Worm (Caenorhabditis elegans) whole organism, young adult: ENCODE measurements around the gene cyp-33E3.

Experiments
- B0019.2 ChIP-seq: fragments of 200-800 bp; sonication (Bioruptor generic); conservative IDR thresholded peaks from 2 replicates; pipeline ENCODE4 v1.3.6; 2022; ENCODE audit warnings: missing genetic modification reagents, missing genetic modification characterization, missing compliant biosample characterization
- F10E7.11 ChIP-seq: sonication (generic microtip); optimal IDR thresholded peaks from 2 replicates; lab custom pipeline; 2017; ENCODE audit warnings: mild to moderate bottlenecking, missing genetic modification characterization, moderate library complexity, missing compliant biosample characterization
- F49E8.2 ChIP-seq: sonication (generic microtip); optimal IDR thresholded peaks from 3 replicates; lab custom pipeline; 2017; ENCODE audit warnings: missing genetic modification characterization, mild to moderate bottlenecking, missing compliant biosample characterization, antibody characterized with exemption, moderate library complexity; ENCODE audit not compliant: insufficient read depth
- F52B5.7 ChIP-seq: sonication (generic microtip); optimal IDR thresholded peaks from 2 replicates; lab custom pipeline; 2016; ENCODE audit warnings: mild to moderate bottlenecking, missing genetic modification characterization, missing compliant biosample characterization
- Y53F4B.3 ChIP-seq: fragments of 200-800 bp; sonication (Bioruptor generic); IDR thresholded peaks from 2 replicates; pipeline ENCODE4 v1.3.6; 2022; ENCODE audit warnings: missing genetic modification reagents, missing genetic modification characterization, missing compliant biosample characterization
- ama-1 ChIP-seq, 3 experiments: fragments of 150-350 bp in 1 of 3; sonication (generic microtip) in 2 of 3; optimal IDR thresholded peaks; 2 replicates each; lab custom pipeline; 2014 to 2018; ENCODE audit warnings: missing biosample characterization in 2 of 3, missing genetic modification characterization in 2 of 3, missing genetic modification reagents in 2 of 3
- atf-7 ChIP-seq: sonication (generic microtip); optimal IDR thresholded peaks from 2 replicates; lab custom pipeline; 2017; ENCODE audit warnings: mild to moderate bottlenecking, missing genetic modification characterization, missing compliant biosample characterization
- athp-1 ChIP-seq: sonication (generic microtip); optimal IDR thresholded peaks from 2 replicates; lab custom pipeline; 2017; ENCODE audit warnings: mild to moderate bottlenecking, missing genetic modification characterization, missing compliant biosample characterization
- attf-3 ChIP-seq: fragments of 200-800 bp; sonication (Bioruptor generic); conservative IDR thresholded peaks from 2 replicates; pipeline ENCODE4 v1.3.6; 2022; ENCODE audit warnings: missing genetic modification reagents, missing genetic modification characterization, missing compliant biosample characterization
- attf-6 ChIP-seq: fragments of 200-800 bp; sonication (Bioruptor generic); IDR thresholded peaks from 2 replicates; pipeline ENCODE4 v1.3.6; 2022; ENCODE audit warnings: missing genetic modification reagents, missing genetic modification characterization, missing compliant biosample characterization
- bed-2 ChIP-seq: fragments of 200-800 bp; sonication (Bioruptor generic); IDR thresholded peaks from 2 replicates; pipeline ENCODE4 v1.3.6; 2022; ENCODE audit warnings: missing genetic modification reagents, missing genetic modification characterization, missing compliant biosample characterization
- cebp-1 ChIP-seq, 2 experiments: fragments of 200-800 bp in 1 of 2; sonication (Bioruptor generic) in 1 of 2; sonication (generic microtip) in 1 of 2; IDR thresholded peaks in 1 of 2; optimal IDR thresholded peaks in 1 of 2; 2 replicates each; pipeline versions ENCODE4 v1.3.6 to Lab custom; 2017 to 2022; ENCODE audit warnings: missing compliant biosample characterization in 2 of 2, missing genetic modification characterization in 2 of 2, mild to moderate bottlenecking in 1 of 2, missing genetic modification reagents in 1 of 2, moderate library complexity in 1 of 2
- ceh-27 ChIP-seq: fragments of 200-800 bp; sonication (Bioruptor generic); optimal IDR thresholded peaks from 2 replicates; lab custom pipeline; 2018; ENCODE audit warnings: mild to moderate bottlenecking, missing genetic modification characterization, moderate library complexity, missing compliant biosample characterization
- ceh-91 ChIP-seq: fragments of 200-800 bp; sonication (Bioruptor generic); IDR thresholded peaks from 2 replicates; pipeline ENCODE4 v1.3.6; 2022; ENCODE audit warnings: missing genetic modification reagents, missing genetic modification characterization, missing compliant biosample characterization
- dox-1 ChIP-seq: fragments of 200-800 bp; sonication (Bioruptor generic); IDR thresholded peaks from 2 replicates; pipeline ENCODE4 v1.3.6; 2022; ENCODE audit warnings: missing genetic modification reagents, missing genetic modification characterization, missing compliant biosample characterization
- dpff-1 ChIP-seq: sonication (generic microtip); optimal IDR thresholded peaks from 2 replicates; lab custom pipeline; 2017; ENCODE audit warnings: mild to moderate bottlenecking, missing genetic modification characterization, missing compliant biosample characterization
- efl-1 ChIP-seq: fragments of 150-350 bp; optimal IDR thresholded peaks from 2 replicates; lab custom pipeline; 2014; ENCODE audit warnings: missing biosample characterization, missing genetic modification reagents, missing genetic modification characterization
- ekl-4 ChIP-seq: fragments of 200-800 bp; sonication (Bioruptor generic); IDR thresholded peaks from 2 replicates; pipeline ENCODE4 v1.3.6; 2022; ENCODE audit warnings: missing genetic modification reagents, missing genetic modification characterization, missing compliant biosample characterization
- fkh-3 ChIP-seq: sonication (generic microtip); optimal IDR thresholded peaks from 2 replicates; lab custom pipeline; 2016; ENCODE audit warnings: mild to moderate bottlenecking, missing genetic modification characterization, missing compliant biosample characterization
- hmg-1.2 ChIP-seq: fragments of 200-800 bp; sonication (Bioruptor generic); IDR thresholded peaks from 2 replicates; pipeline ENCODE4 v1.3.6; 2022; ENCODE audit warnings: missing genetic modification reagents, missing genetic modification characterization, missing compliant biosample characterization
- hrde-1 ChIP-seq: sonication (generic microtip); optimal IDR thresholded peaks from 2 replicates; lab custom pipeline; 2016; ENCODE audit warnings: missing genetic modification characterization, mild to moderate bottlenecking, missing compliant biosample characterization, moderate library complexity, missing genotype, missing genetic modification reagents, borderline replicate concordance
- lin-35 ChIP-seq, 3 experiments: fragments of 150-350 bp in 2 of 3; sonication (generic microtip) in 1 of 3; optimal IDR thresholded peaks; 2 replicates each; lab custom pipeline; 2014 to 2018; ENCODE audit warnings: missing biosample characterization in 3 of 3, missing genetic modification characterization in 3 of 3, missing genetic modification reagents in 3 of 3
- lsl-1 ChIP-seq: fragments of 200-800 bp; sonication (Bioruptor generic); optimal IDR thresholded peaks from 2 replicates; lab custom pipeline; 2018; ENCODE audit warnings: mild to moderate bottlenecking, missing genetic modification characterization, moderate library complexity, missing compliant biosample characterization
- madf-6 ChIP-seq: fragments of 200-800 bp; sonication (Bioruptor generic); IDR thresholded peaks from 2 replicates; pipeline ENCODE4 v1.3.6; 2022; ENCODE audit warnings: missing genetic modification reagents, missing genetic modification characterization, missing compliant biosample characterization
- madf-8 ChIP-seq: fragments of 200-800 bp; sonication (Bioruptor generic); conservative IDR thresholded peaks from 2 replicates; pipeline ENCODE4 v1.3.6; 2022; ENCODE audit warnings: missing genetic modification reagents, missing genetic modification characterization, missing compliant biosample characterization
- nfya-2 ChIP-seq: fragments of 200-800 bp; sonication (Bioruptor generic); IDR thresholded peaks from 2 replicates; pipeline ENCODE4 v1.3.6; 2022; ENCODE audit warnings: missing genetic modification reagents, missing genetic modification characterization, missing compliant biosample characterization
- nhr-179 ChIP-seq: sonication (generic microtip); optimal IDR thresholded peaks from 2 replicates; lab custom pipeline; 2016; ENCODE audit warnings: mild to moderate bottlenecking, missing genetic modification characterization, missing compliant biosample characterization
- pbrm-1 ChIP-seq: fragments of 200-800 bp; sonication (Bioruptor generic); IDR thresholded peaks from 2 replicates; pipeline ENCODE4 v1.3.6; 2022; ENCODE audit warnings: missing genetic modification reagents, missing genetic modification characterization, missing compliant biosample characterization
- pha-4 ChIP-seq: fragments of 150-350 bp; sonication (generic microtip); optimal IDR thresholded peaks from 2 replicates; lab custom pipeline; 2014; ENCODE audit warnings: missing biosample characterization, missing genetic modification reagents, missing genetic modification characterization
- repo-1 ChIP-seq: sonication (generic microtip); optimal IDR thresholded peaks from 2 replicates; lab custom pipeline; 2017; ENCODE audit warnings: mild to moderate bottlenecking, missing genetic modification characterization, missing compliant biosample characterization
- snpc-3.4 ChIP-seq: sonication (generic microtip); optimal IDR thresholded peaks from 2 replicates; lab custom pipeline; 2017; ENCODE audit warnings: missing genetic modification characterization, mild to moderate bottlenecking, missing compliant biosample characterization, antibody characterized with exemption, moderate library complexity, missing genotype, missing genetic modification reagents
- somi-1 ChIP-seq: fragments of 200-800 bp; sonication (Bioruptor generic); optimal IDR thresholded peaks from 2 replicates; lab custom pipeline; 2018; ENCODE audit warnings: mild to moderate bottlenecking, missing genetic modification characterization, missing compliant biosample characterization
- tlf-1 ChIP-seq: fragments of 200-800 bp; sonication (Bioruptor generic); optimal IDR thresholded peaks from 2 replicates; lab custom pipeline; 2018; ENCODE audit warnings: mild to moderate bottlenecking, missing genetic modification characterization, missing compliant biosample characterization
- unc-130 ChIP-seq: sonication (generic microtip); optimal IDR thresholded peaks from 2 replicates; lab custom pipeline; 2016; ENCODE audit warnings: missing genetic modification reagents, missing genetic modification characterization, missing compliant biosample characterization
- zfh-2 ChIP-seq: fragments of 200-800 bp; sonication (Bioruptor generic); conservative IDR thresholded peaks from 2 replicates; pipeline ENCODE4 v1.3.6; 2022; ENCODE audit warnings: missing genetic modification reagents, missing genetic modification characterization, missing compliant biosample characterization
- ztf-18 ChIP-seq: sonication (generic microtip); optimal IDR thresholded peaks from 2 replicates; lab custom pipeline; 2016; ENCODE audit warnings: missing genotype, mild to moderate bottlenecking, missing genetic modification characterization, missing compliant biosample characterization
- ztf-26 ChIP-seq: sonication (generic microtip); optimal IDR thresholded peaks from 2 replicates; lab custom pipeline; 2017; ENCODE audit warnings: missing genetic modification characterization, missing compliant biosample characterization
- ztf-28 ChIP-seq: fragments of 200-800 bp; sonication (Bioruptor generic); IDR thresholded peaks from 2 replicates; pipeline ENCODE4 v1.3.6; 2022; ENCODE audit warnings: missing genetic modification reagents, missing genetic modification characterization, missing compliant biosample characterization

Gene cyp-33E3

ce11 chrIV:8629609-8630052 lies 14.8 kb downstream of the cyp-33E3 start (continued):
- TF ChIP-seq ceh-91 (no peak), hrde-1 (tag; lab: Kevin White, UChicago) (no peak), snpc-3.4 (tag; lab: Kevin White, UChicago) (no peak), repo-1 (tag; lab: Kevin White, UChicago) (no peak), lin-35 (GFP tag; optimal IDR thresholded peaks at IDR 0.05; lab: Kevin White, UChicago) (peak in 1 of 3 experiments; percentile 73), attf-6 (GFP tag; lab: Robert Waterston, UW) (no peak), bed-2 (no peak), tlf-1 (GFP tag; lab: Kevin White, UChicago) (no peak), dpff-1 (no peak), dox-1 (GFP tag; lab: Robert Waterston, UW) (no peak), madf-8 (GFP tag; lab: Robert Waterston, UW) (no peak), atf-7 (tag; lab: Kevin White, UChicago) (no peak), ekl-4 (GFP tag; lab: Robert Waterston, UW) (no peak), ceh-27 (GFP tag; lab: Kevin White, UChicago) (no peak), somi-1 (GFP tag; lab: Kevin White, UChicago) (peak; percentile 4), B0019.2 (GFP tag; lab: Robert Waterston, UW) (no peak), nfya-2 (GFP tag; lab: Robert Waterston, UW) (no peak), madf-6 (GFP tag; lab: Robert Waterston, UW) (no peak), efl-1 (GFP tag; lab: Kevin White, UChicago) (no peak), hmg-1.2 (peak; percentile 58; the same call in 1 of the 2 replicates), fkh-3 (tag; lab: Kevin White, UChicago) (no peak), ama-1 (optimal IDR thresholded peaks at IDR 0.05; lab: Kevin White, UChicago) (no peak), ama-1 (GFP tag; optimal IDR thresholded peaks at IDR 0.05; lab: Kevin White, UChicago) (no peak), zfh-2 (GFP tag; lab: Robert Waterston, UW) (peak; percentile 81), Y53F4B.3 (no peak), pha-4 (tag; lab: Kevin White, UChicago) (no peak), nhr-179 (no peak), F10E7.11 (tag; lab: Kevin White, UChicago) (no peak), F52B5.7 (tag; lab: Kevin White, UChicago) (no peak), athp-1 (no peak), lsl-1 (GFP tag; lab: Kevin White, UChicago) (no peak), pbrm-1 (GFP tag; lab: Robert Waterston, UW) (no peak), cebp-1 (GFP tag; IDR thresholded peaks at IDR 0.05; lab: Robert Waterston, UW) (no peak), cebp-1 (tag; optimal IDR thresholded peaks at IDR 0.05; lab: Kevin White, UChicago) (peak; percentile 25)

DNA sequence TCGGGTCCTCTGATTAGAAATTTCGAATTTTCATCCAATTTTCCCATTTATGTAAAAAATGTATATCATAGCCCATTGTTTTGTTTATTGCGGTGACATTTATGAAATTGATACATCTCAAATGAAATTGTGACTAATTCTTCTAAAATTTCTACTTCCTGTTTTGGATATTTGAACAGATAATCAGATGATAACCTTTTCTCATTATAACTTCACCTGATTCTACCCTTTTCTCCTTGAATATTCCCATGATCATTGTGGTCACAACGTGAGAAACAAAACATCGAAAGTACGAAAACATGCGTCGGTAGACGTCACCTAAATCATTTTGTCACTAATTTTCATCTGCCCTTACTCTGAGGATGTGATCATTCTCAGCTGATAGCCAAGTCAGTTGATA lies 15.4 kb downstream of the cyp-33E3 start:
- TF ChIP-seq ztf-28 (no peak), ztf-26 (tag; lab: Kevin White, UChicago) (no peak), unc-130 (GFP tag; lab: Kevin White, UChicago) (no peak), attf-3 (GFP tag; lab: Robert Waterston, UW) (no peak), ztf-18 (tag; lab: Kevin White, UChicago) (no peak), F49E8.2 (no peak)
